Worm (Caenorhabditis elegans) whole organism, L1 larva: Measurements from ENCODE around the gene K04C2.2.

Source experiments
- alr-1 ChIP-seq: fragments of 200-800 bp; sonication (Bioruptor generic); optimal IDR thresholded peaks from 2 replicates; lab custom pipeline; 2018; ENCODE audit warnings: borderline replicate concordance, mild to moderate bottlenecking, missing genetic modification characterization, missing compliant biosample characterization
- blmp-1 ChIP-seq: fragments of 150-350 bp; optimal IDR thresholded peaks from 2 replicates; lab custom pipeline; 2014; ENCODE audit warnings: missing biosample characterization, missing genetic modification characterization
- ceh-63 ChIP-seq: fragments of 200-800 bp; sonication (Bioruptor generic); optimal IDR thresholded peaks from 2 replicates; lab custom pipeline; 2018; ENCODE audit warnings: mild to moderate bottlenecking, missing genetic modification characterization, missing compliant biosample characterization
- ceh-82 ChIP-seq, 3 experiments: fragments of 150-350 bp in 1 of 3; sonication (generic microtip) in 2 of 3; optimal IDR thresholded peaks; 2 replicates each; lab custom pipeline; 2014 to 2017; ENCODE audit warnings: missing biosample characterization in 3 of 3, missing genetic modification characterization in 3 of 3
- efl-1 ChIP-seq, 4 experiments: fragments of 150-350 bp; optimal IDR thresholded peaks in 3 of 4; peaks in 1 of 4; 1 replicate in 1 of 4; 2 replicates in 3 of 4; lab custom pipeline; 2014; ENCODE audit warnings: missing biosample characterization in 2 of 4, missing genetic modification characterization in 2 of 4, missing genetic modification reagents in 2 of 4
- efl-3 ChIP-seq: fragments of 200-800 bp; sonication (Bioruptor generic); optimal IDR thresholded peaks from 2 replicates; lab custom pipeline; 2018; ENCODE audit warnings: mild to moderate bottlenecking, missing genetic modification characterization, missing compliant biosample characterization
- egl-13 ChIP-seq: sonication (generic microtip); optimal IDR thresholded peaks from 2 replicates; lab custom pipeline; 2016; ENCODE audit warnings: missing genotype, missing genetic modification reagents, missing genetic modification characterization, missing compliant biosample characterization
- ets-5 ChIP-seq: fragments of 200-800 bp; sonication (Bioruptor generic); IDR thresholded peaks from 2 replicates; pipeline ENCODE4 v1.3.6; 2022; ENCODE audit warnings: missing genetic modification characterization, missing compliant biosample characterization
- grh-1 ChIP-seq: fragments of 200-800 bp; sonication (Bioruptor generic); IDR thresholded peaks from 2 replicates; pipeline ENCODE4 v1.3.6; 2022; ENCODE audit warnings: missing genetic modification reagents, missing genetic modification characterization, missing compliant biosample characterization
- hpl-2 ChIP-seq: fragments of 150-350 bp; optimal IDR thresholded peaks from 2 replicates; lab custom pipeline; 2014; ENCODE audit warnings: missing biosample characterization, missing genetic modification reagents, missing genetic modification characterization
- isw-1 ChIP-seq: fragments of 200-800 bp; sonication (Bioruptor generic); IDR thresholded peaks from 2 replicates; pipeline ENCODE4 v1.3.6; 2022; ENCODE audit warnings: missing genetic modification characterization, missing compliant biosample characterization
- lin-13 ChIP-seq: fragments of 150-350 bp; optimal IDR thresholded peaks from 2 replicates; lab custom pipeline; 2014; ENCODE audit warnings: missing biosample characterization, missing genetic modification reagents, missing genetic modification characterization
- lin-14 ChIP-seq: fragments of 200-800 bp; sonication (Bioruptor generic); optimal IDR thresholded peaks from 2 replicates; lab custom pipeline; 2018; ENCODE audit warnings: mild to moderate bottlenecking, missing genetic modification characterization, moderate library complexity, missing compliant biosample characterization
- lin-35 ChIP-seq, 2 experiments: fragments of 150-350 bp; optimal IDR thresholded peaks; 2 replicates each; lab custom pipeline; 2014; ENCODE audit warnings: missing biosample characterization in 2 of 2, missing genetic modification characterization in 2 of 2, missing genetic modification reagents in 2 of 2
- lin-39 ChIP-seq: fragments of 150-350 bp; optimal IDR thresholded peaks from 2 replicates; lab custom pipeline; 2014; ENCODE audit warnings: missing biosample characterization, missing genetic modification reagents, missing genetic modification characterization
- lsy-2 ChIP-seq, 2 experiments: fragments of 150-350 bp; optimal IDR thresholded peaks; 2 replicates each; lab custom pipeline; 2014; ENCODE audit warnings: missing biosample characterization in 2 of 2, missing genetic modification characterization in 2 of 2
- nhr-11 ChIP-seq: fragments of 150-350 bp; optimal IDR thresholded peaks from 2 replicates; lab custom pipeline; 2014; ENCODE audit warnings: missing biosample characterization, missing genetic modification characterization
- nhr-19 ChIP-seq: fragments of 200-800 bp; sonication (Bioruptor generic); conservative IDR thresholded peaks from 2 replicates; pipeline ENCODE4 v1.3.6; 2022; ENCODE audit warnings: missing genetic modification characterization, missing compliant biosample characterization
- nhr-20 ChIP-seq: sonication (generic microtip); optimal IDR thresholded peaks from 2 replicates; lab custom pipeline; 2016; ENCODE audit warnings: mild to moderate bottlenecking, missing genetic modification characterization, missing compliant biosample characterization
- nhr-28 ChIP-seq: fragments of 150-350 bp; optimal IDR thresholded peaks from 2 replicates; lab custom pipeline; 2014; ENCODE audit warnings: missing biosample characterization, missing genetic modification characterization
- nhr-71 ChIP-seq: sonication (generic microtip); optimal IDR thresholded peaks from 2 replicates; lab custom pipeline; 2016; ENCODE audit warnings: mild to moderate bottlenecking, missing genetic modification characterization, moderate library complexity, missing compliant biosample characterization
- pax-3 ChIP-seq: fragments of 200-800 bp; sonication (Bioruptor generic); optimal IDR thresholded peaks from 2 replicates; lab custom pipeline; 2018; ENCODE audit warnings: mild to moderate bottlenecking, missing genetic modification characterization, moderate library complexity, missing compliant biosample characterization
- pqm-1 ChIP-seq: sonication (generic microtip); optimal IDR thresholded peaks from 3 replicates; lab custom pipeline; 2017; ENCODE audit warnings: missing biosample characterization, missing genetic modification characterization
- rnt-1 ChIP-seq: sonication (generic microtip); optimal IDR thresholded peaks from 2 replicates; lab custom pipeline; 2016; ENCODE audit warnings: mild to moderate bottlenecking, missing genetic modification characterization, moderate library complexity, missing compliant biosample characterization
- skn-1 ChIP-seq: fragments of 150-350 bp; optimal IDR thresholded peaks from 2 replicates; lab custom pipeline; 2014; ENCODE audit warnings: missing biosample characterization, missing genetic modification characterization
- snpc-4 ChIP-seq: fragments of 150-350 bp; optimal IDR thresholded peaks from 2 replicates; lab custom pipeline; 2014; ENCODE audit warnings: missing biosample characterization, missing genetic modification characterization
- unc-130 ChIP-seq: fragments of 150-350 bp; optimal IDR thresholded peaks from 2 replicates; lab custom pipeline; 2017; ENCODE audit warnings: missing biosample characterization, missing genetic modification characterization, inconsistent platforms
- unc-86 ChIP-seq: sonication (generic microtip); optimal IDR thresholded peaks from 2 replicates; lab custom pipeline; 2016; ENCODE audit warnings: missing genetic modification characterization, missing compliant biosample characterization
- unc-98 ChIP-seq: fragments of 200-800 bp; sonication (Bioruptor generic); IDR thresholded peaks from 2 replicates; pipeline ENCODE4 v1.3.6; 2022; ENCODE audit warnings: missing genetic modification characterization, missing compliant biosample characterization
- ztf-11 ChIP-seq, 2 experiments: sonication (generic microtip); optimal IDR thresholded peaks; 2 replicates each; lab custom pipeline; 2016 to 2017; ENCODE audit warnings: missing genetic modification characterization in 2 of 2, missing biosample characterization in 1 of 2, missing compliant biosample characterization in 1 of 2
- ztf-4 ChIP-seq: fragments of 150-350 bp; optimal IDR thresholded peaks from 2 replicates; lab custom pipeline; 2014; ENCODE audit warnings: missing biosample characterization, missing genetic modification characterization

K04C2.2 gene

DNA sequence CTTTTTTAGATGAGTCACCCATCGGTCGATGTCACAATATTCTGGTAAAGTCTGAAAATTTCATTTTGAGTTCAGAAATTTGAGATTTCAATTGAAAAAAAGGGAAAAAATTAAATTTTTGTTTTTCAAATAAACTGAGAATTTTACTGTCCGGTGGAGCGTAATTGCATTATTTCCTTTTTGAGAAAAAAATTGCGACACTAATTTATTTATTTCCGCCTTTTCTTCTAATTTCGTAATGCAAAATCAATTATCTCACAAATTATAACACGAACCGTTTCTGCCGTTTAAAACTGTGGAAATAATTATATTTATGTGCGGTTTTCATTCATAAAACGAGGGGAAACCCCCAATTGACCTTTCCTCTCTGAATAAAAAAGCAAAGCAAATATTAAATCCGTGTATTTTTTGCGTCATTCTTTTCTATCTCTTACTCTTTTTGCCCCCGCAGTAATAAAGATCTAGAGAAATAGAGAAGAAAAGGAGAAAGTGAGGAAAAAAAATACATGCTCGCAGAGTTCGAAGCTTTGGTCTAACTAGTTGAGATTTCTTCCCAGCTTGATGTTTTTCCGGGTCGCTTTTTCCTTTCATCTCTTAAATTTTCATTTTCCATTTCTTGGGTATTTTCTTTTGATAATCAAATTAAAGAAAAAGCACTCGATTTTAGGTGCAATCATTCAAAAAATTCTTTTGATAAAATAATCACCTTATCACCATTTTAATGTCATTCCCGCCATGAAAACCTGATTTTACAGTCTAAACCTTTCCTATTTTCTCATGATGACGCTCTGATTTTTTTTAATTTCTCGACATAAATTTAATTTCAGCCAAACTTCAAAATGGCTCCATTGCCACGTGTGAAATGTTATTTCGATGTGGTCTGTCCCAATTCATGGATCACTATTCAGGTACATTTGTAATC, 13.7 kb downstream of the K04C2.2 start, which contains the start of the genes brc-2 and T07E3.3 (continued):
- no peak for TF ChIP-seq nhr-28 (tag; lab: Kevin White, UChicago)
- TF ChIP-seq blmp-1 = peak; percentile 27
- TF ChIP-seq lin-35 (GFP tag; optimal IDR thresholded peaks at IDR 0.05; lab: Kevin White, UChicago) = peak in 1 of 2 experiments; percentile 17
- no peak for TF ChIP-seq nhr-19 (GFP tag; lab: Robert Waterston, UW)
- TF ChIP-seq isw-1 (GFP tag; lab: Robert Waterston, UW) = no peak
- TF ChIP-seq grh-1 (GFP tag; lab: Robert Waterston, UW) = no peak
- no peak for TF ChIP-seq nhr-11 (tag; lab: Kevin White, UChicago)
- TF ChIP-seq nhr-71 (tag; lab: Kevin White, UChicago) = peak; percentile 5
- no peak for TF ChIP-seq nhr-20 (tag; lab: Kevin White, UChicago)
- no peak for TF ChIP-seq skn-1 (tag; lab: Kevin White, UChicago)
- peak in 1 of 3 experiments; percentile 9 for TF ChIP-seq ceh-82 (tag; optimal IDR thresholded peaks at IDR 0.05; lab: Kevin White, UChicago)
- no peak for TF ChIP-seq pax-3 (tag; lab: Kevin White, UChicago)
- no peak for TF ChIP-seq ztf-4 (tag; lab: Kevin White, UChicago)
- no peak for TF ChIP-seq efl-3 (GFP tag; lab: Kevin White, UChicago)
- no peak for TF ChIP-seq ets-5
- TF ChIP-seq unc-98 (GFP tag; lab: Robert Waterston, UW) = no peak

DNA sequence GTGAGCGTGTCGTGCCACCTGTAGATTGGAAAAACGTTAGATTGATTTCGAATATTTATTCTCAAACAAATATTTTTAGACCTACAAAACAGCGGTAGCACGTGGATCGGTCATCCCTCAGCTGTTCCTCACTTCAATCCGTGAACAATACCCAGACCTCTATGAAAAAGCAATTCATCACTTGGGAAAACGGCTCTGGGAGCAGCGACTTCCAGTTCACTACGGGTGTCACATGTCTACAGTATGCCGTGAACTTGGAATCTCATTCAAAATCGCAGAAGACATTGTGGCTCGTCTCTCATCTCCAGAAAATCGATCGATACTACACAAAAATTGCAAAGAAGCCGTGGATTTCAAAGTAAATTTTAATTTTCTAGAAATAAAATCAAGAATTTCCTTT, 14.9 kb downstream of the K04C2.2 start:
- peak; percentile 52 for TF ChIP-seq rnt-1 (tag; lab: Kevin White, UChicago)
- TF ChIP-seq lin-13 = no peak
- TF ChIP-seq lsy-2 (tag; optimal IDR thresholded peaks at IDR 0.05; lab: Kevin White, UChicago) = peak in 1 of 2 experiments; percentile 51
- no peak for TF ChIP-seq ztf-4 (tag; lab: Kevin White, UChicago)
- TF ChIP-seq lin-14 (GFP tag; lab: Kevin White, UChicago) = peak; percentile 6
- no peak for TF ChIP-seq efl-1 (optimal IDR thresholded peaks at IDR 0.05; lab: Kevin White, UChicago)
- peak in 1 of 2 experiments; percentile 58 for TF ChIP-seq efl-1 (GFP tag; optimal IDR thresholded peaks at IDR 0.05 in 1 of 2; lab: Kevin White, UChicago)
- TF ChIP-seq, all 84 proteins: peak for 4

DNA sequence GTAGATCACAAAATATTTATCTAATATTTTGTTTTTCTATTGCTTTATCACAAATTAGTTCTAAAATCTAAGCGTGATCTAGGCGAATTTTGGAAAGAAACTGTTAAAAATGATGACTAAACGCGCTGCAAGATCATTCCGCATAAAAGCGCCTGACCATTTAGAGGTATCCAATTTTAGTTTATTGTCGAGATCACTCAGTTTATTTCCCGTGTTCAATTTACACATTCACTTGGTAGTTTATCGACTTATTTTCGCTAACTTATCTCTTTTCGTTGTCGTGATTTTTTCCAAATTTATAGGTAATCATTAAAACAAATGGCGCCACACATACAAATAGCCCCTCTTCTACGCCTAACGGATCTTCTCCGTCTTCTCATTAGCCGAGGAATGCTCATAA, 16.8 kb downstream of the K04C2.2 start, which contains the start of gene T07E3.2:
TSS of gene T07E3.2 (plus strand) at position 301 of the 400 bp plus-strand sequence.
- no peak for TF ChIP-seq hpl-2 (GFP tag; lab: Kevin White, UChicago)
- TF ChIP-seq ztf-11 (tag; optimal IDR thresholded peaks at IDR 0.05; lab: Kevin White, UChicago) = no peak
- no peak for TF ChIP-seq pqm-1 (tag; lab: Kevin White, UChicago)
- TF ChIP-seq unc-130 (tag; lab: Kevin White, UChicago) = peak; percentile 10
- no peak for TF ChIP-seq egl-13 (tag; lab: Kevin White, UChicago)

DNA sequence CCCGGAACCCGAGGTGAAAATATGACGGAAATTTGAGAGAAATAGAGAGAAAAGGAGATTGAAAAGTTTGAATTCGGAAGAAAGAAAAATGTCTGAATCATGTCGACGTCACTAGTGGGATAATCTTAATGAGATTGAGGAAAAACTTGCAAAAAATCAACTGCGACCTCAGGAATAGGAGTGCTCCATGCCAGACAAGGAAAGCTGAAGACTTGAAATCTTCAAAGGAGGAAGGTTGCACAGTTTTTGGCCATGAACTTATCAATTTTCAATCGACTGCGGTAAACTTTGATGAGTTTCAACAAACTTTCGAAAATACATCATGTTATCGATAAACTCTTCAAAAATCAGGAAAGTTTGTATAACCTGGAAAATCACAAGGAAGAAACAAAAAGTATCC, 22.8 kb downstream of the K04C2.2 start, which contains the start of gene pdf-1:
TSS of gene pdf-1 (minus strand) at position 101 of the 400 bp plus-strand sequence.
- TF ChIP-seq ets-5 (no peak), snpc-4 (tag; lab: Kevin White, UChicago) (no peak), lin-14 (GFP tag; lab: Kevin White, UChicago) (peak; percentile 2)

DNA sequence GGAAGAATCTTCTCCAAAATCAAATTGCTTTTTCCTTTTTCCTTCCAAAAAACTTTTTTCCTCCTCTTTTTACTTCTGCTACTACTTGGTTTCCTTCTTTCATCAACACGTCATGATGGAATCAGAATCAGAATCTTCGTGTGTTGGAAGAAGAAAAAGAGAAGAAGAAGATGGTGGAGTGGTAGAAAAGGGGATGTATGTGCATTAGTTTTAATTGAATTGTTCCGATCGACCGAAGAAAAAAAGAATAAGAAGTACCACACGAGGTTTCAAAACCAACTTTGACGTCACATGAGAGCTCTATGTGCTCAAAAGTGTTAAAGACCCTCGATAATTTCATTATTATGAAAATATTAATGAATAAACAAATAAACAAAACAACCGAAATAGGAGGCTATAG, 25.3 kb downstream of the K04C2.2 start:
- TF ChIP-seq ceh-63 (GFP tag; lab: Kevin White, UChicago) (no peak), lin-13 (no peak), lin-14 (GFP tag; lab: Kevin White, UChicago) (peak; percentile 62), rnt-1 (tag; lab: Kevin White, UChicago) (no peak), alr-1 (tag; lab: Kevin White, UChicago) (no peak), lin-39 (tag; lab: Kevin White, UChicago) (no peak), lin-35 (GFP tag; optimal IDR thresholded peaks at IDR 0.05; lab: Kevin White, UChicago) (no peak), nhr-71 (tag; lab: Kevin White, UChicago) (peak; percentile 3), unc-86 (tag; lab: Kevin White, UChicago) (peak; percentile 6)
